Worm (Caenorhabditis elegans): ENCODE measurements around the gene C12D8.20.

ce11 chrV:10244018-10244720 lies 22.1 kb downstream of the C12D8.20 start:
- TF ChIP-seq nhr-84 (tag; optimal IDR thresholded peaks at IDR 0.05) (no peak), sox-4 (tag; optimal IDR thresholded peaks at IDR 0.05) (no peak), nhr-28 (tag; optimal IDR thresholded peaks at IDR 0.05) (no peak), zip-4 (GFP tag; optimal IDR thresholded peaks at IDR 0.05) (no peak), nhr-76 (tag; optimal IDR thresholded peaks at IDR 0.05) (no peak), nhr-11 (tag; optimal IDR thresholded peaks at IDR 0.05) (no peak), elt-2 (tag; optimal IDR thresholded peaks at IDR 0.05) (peak; percentile 34), unc-62 (GFP tag; optimal IDR thresholded peaks at IDR 0.05) (no peak), nhr-237 (tag; optimal IDR thresholded peaks at IDR 0.05) (no peak), nhr-12 (tag; optimal IDR thresholded peaks at IDR 0.05) (no peak), hpl-2 (GFP tag; optimal IDR thresholded peaks at IDR 0.05) (no peak), unc-30 (tag; optimal IDR thresholded peaks at IDR 0.05) (no peak)
